Fruit fly (Drosophila melanogaster): Measurements from ENCODE around the gene mge.

mge gene

DNA sequence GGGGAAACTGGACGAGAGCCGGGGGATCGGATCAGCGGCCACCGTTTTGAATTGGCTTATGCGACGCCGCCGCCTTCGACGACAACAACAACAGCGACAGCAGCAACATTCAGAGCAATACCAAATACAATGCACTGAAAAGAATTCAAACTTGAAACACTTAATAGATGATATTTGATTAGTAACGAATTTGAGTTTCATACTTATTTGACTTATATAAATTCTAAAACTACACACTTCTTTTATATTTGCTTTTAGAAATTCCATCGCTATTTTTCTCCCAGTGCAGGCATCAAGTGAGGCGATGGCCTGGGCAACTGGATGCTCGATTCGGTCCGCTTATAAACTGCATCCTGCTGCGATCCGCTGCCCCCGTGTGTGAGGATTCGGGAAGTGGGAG, 41.7 kb downstream of the mge start (continued):
- TF ChIP-seq CG31388 (GFP tag; optimal IDR thresholded peaks at IDR 0.05) (no peak), CG11696 (GFP tag; IDR thresholded peaks at IDR 0.05) (no peak), ems (GFP tag; optimal IDR thresholded peaks at IDR 0.05) (no peak), Hsf (GFP tag; optimal IDR thresholded peaks at IDR 0.05) (peak; percentile 23), Abd-B (GFP tag; optimal IDR thresholded peaks at IDR 0.05) (no peak), B-H2 (GFP tag; optimal IDR thresholded peaks at IDR 0.05) (no peak), D19A (tag; optimal IDR thresholded peaks at IDR 0.05) (no peak), klu (GFP tag; IDR thresholded peaks at IDR 0.05) (no peak), GATAe (GFP tag; conservative IDR thresholded peaks at IDR 0.05) (no peak), B-H1 (GFP tag; IDR thresholded peaks at IDR 0.05) (no peak), az2 (GFP tag; optimal IDR thresholded peaks at IDR 0.05) (no peak), org-1 (GFP tag; optimal IDR thresholded peaks at IDR 0.05) (no peak), Ets97D (GFP tag; optimal IDR thresholded peaks at IDR 0.05) (no peak), CG11695 (GFP tag; IDR thresholded peaks at IDR 0.05) (0 out of 3 replicates have a peak, but pooled peaks have one; percentile 23), bowl (GFP tag; IDR thresholded peaks at IDR 0.05) (no peak), CG15269 (tag; optimal IDR thresholded peaks at IDR 0.05) (no peak), Dll (GFP tag; IDR thresholded peaks at IDR 0.05; ENCODE audit: partially characterized antibody) (no peak), Trl (optimal IDR thresholded peaks at IDR 0.05) (no peak), Trl (GFP tag; optimal IDR thresholded peaks at IDR 0.05) (no peak), HmgD (GFP tag; optimal IDR thresholded peaks at IDR 0.05) (no peak), pum (GFP tag; optimal IDR thresholded peaks at IDR 0.05) (no peak), mam (GFP tag; optimal IDR thresholded peaks at IDR 0.05) (no peak), Hmr (GFP tag; optimal IDR thresholded peaks at IDR 0.05) (no peak), CG16863 (GFP tag; optimal IDR thresholded peaks at IDR 0.05) (no peak), hbn (GFP tag; IDR thresholded peaks at IDR 0.05; ENCODE audit: partially characterized antibody) (no peak), CG14014 (GFP tag; IDR thresholded peaks at IDR 0.05) (no peak), fu2 (GFP tag; optimal IDR thresholded peaks at IDR 0.05) (no peak), ara (GFP tag; IDR thresholded peaks at IDR 0.05) (peak; percentile 54), Optix (GFP tag; IDR thresholded peaks at IDR 0.05) (no peak), CG9797 (GFP tag; optimal IDR thresholded peaks at IDR 0.05) (no peak), CG7372 (GFP tag; IDR thresholded peaks at IDR 0.05) (no peak), CG10462 (GFP tag; optimal IDR thresholded peaks at IDR 0.05) (peak; percentile 16), CG3847 (GFP tag; IDR thresholded peaks at IDR 0.05) (no peak), run (tag; optimal IDR thresholded peaks at IDR 0.05) (no peak), D19B (GFP tag; optimal IDR thresholded peaks at IDR 0.05) (no peak), Camta (GFP tag; optimal IDR thresholded peaks at IDR 0.05) (no peak), CG2712 (tag; optimal IDR thresholded peaks at IDR 0.05) (peak; percentile 69), CG16779 (GFP tag; IDR thresholded peaks at IDR 0.05) (no peak), stwl (tag; optimal IDR thresholded peaks at IDR 0.05) (no peak), CG11085 (GFP tag; IDR thresholded peaks at IDR 0.05) (no peak), Hr78 (GFP tag; optimal IDR thresholded peaks at IDR 0.05) (no peak), CG32772 (GFP tag; IDR thresholded peaks at IDR 0.05) (no peak), Drgx (GFP tag; IDR thresholded peaks at IDR 0.05) (peak; percentile 69), zen2 (GFP tag; IDR thresholded peaks at IDR 0.05; ENCODE audit: partially characterized antibody) (no peak), oc (tag; optimal IDR thresholded peaks at IDR 0.05) (no peak), CG18262 (tag; optimal IDR thresholded peaks at IDR 0.05) (peak; percentile 48), CG5180 (GFP tag; optimal IDR thresholded peaks at IDR 0.05) (no peak), so (GFP tag; IDR thresholded peaks at IDR 0.05) (0 out of 3 replicates have a peak, but pooled peaks have one; percentile 36), CG17328 (GFP tag; IDR thresholded peaks at IDR 0.05) (peak; percentile 52; the same call in 1 of the 2 replicates), Rfx (GFP tag; IDR thresholded peaks at IDR 0.05) (no peak), CG4404 (GFP tag; IDR thresholded peaks at IDR 0.05) (peak; percentile 63), ci (GFP tag; IDR thresholded peaks at IDR 0.05) (no peak), emc (GFP tag; optimal IDR thresholded peaks at IDR 0.05) (no peak), yki (optimal IDR thresholded peaks at IDR 0.05) (no peak)

Data from whole organism, embryonic.